Fruit fly (Drosophila melanogaster): ENCODE data around the gene Ada2b.

Ada2b gene

DNA sequence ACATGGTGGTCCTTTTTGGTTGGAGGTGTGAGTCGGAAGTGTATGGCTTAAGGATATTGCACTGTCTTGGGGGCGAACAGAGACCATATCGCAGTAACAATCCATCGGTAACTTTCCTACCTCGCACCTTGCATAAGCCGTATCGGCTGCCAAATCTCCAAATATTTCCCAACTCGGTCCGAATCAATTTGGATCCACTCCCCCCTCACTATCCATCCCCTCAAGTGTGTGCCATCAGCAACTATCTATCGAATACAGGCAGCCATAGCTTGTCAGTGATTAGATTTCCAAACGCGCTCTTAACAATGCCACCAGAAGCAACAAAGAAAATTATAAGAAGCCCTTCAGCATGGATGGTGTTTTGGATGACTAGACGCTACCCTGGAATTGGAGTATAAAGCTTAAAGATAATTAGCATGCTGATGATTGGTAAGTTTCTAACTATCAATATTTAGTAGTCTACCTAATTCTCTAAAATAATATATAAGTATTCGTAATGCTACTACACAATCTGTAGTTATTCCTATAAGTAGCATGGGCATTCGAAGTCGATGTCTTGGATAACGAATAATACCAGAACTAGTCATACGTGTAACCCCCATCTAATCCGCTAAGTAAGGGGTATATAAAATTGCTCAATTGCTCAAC, 33.6 kb downstream of the Ada2b start (continued):
- peak; percentile 71; the same call in 1 of the 2 replicates for TF ChIP-seq Lim3 (GFP tag; IDR thresholded peaks at IDR 0.05)
- TF ChIP-seq br (optimal IDR thresholded peaks at IDR 0.05), result no peak
- TF ChIP-seq croc (GFP tag; conservative IDR thresholded peaks at IDR 0.05), result no peak; the same call in 2 of the 3 replicates
- no peak for TF ChIP-seq CG6854 (GFP tag; optimal IDR thresholded peaks at IDR 0.05)
- no peak for TF ChIP-seq repo (GFP tag; optimal IDR thresholded peaks at IDR 0.05)
- no peak for TF ChIP-seq inv (GFP tag; IDR thresholded peaks at IDR 0.05; ENCODE audit: partially characterized antibody)
- peak; percentile 56 for TF ChIP-seq Rfx (GFP tag; IDR thresholded peaks at IDR 0.05)
- TF ChIP-seq peb (GFP tag; IDR thresholded peaks at IDR 0.05), result no peak
- no peak for TF ChIP-seq Dip2 (GFP tag; IDR thresholded peaks at IDR 0.05)
- TF ChIP-seq CG17612 (GFP tag; IDR thresholded peaks at IDR 0.05), result no peak
- no peak for TF ChIP-seq NC2β (GFP tag; optimal IDR thresholded peaks at IDR 0.05)
- peak; percentile 59 for TF ChIP-seq CG30403 (GFP tag; optimal IDR thresholded peaks at IDR 0.05)
- peak; percentile 49 for TF ChIP-seq Aef1 (GFP tag; IDR thresholded peaks at IDR 0.05)
- TF ChIP-seq Spps (tag; optimal IDR thresholded peaks at IDR 0.05), result peak; percentile 2
- TF ChIP-seq sisA (GFP tag; IDR thresholded peaks at IDR 0.05), result peak; percentile 52; the same call in 1 of the 2 replicates
- TF ChIP-seq ranshi (GFP tag; IDR thresholded peaks at IDR 0.05), result peak; percentile 58; the same call in 1 of the 2 replicates
- no peak for TF ChIP-seq ash1 (GFP tag; optimal IDR thresholded peaks at IDR 0.05)
- no peak for TF ChIP-seq D (optimal IDR thresholded peaks at IDR 0.05)
- peak; percentile 21 for TF ChIP-seq D (GFP tag; optimal IDR thresholded peaks at IDR 0.05)
- TF ChIP-seq CHES-1-like (GFP tag; optimal IDR thresholded peaks at IDR 0.05), result no peak
- no peak for TF ChIP-seq Dad (GFP tag; optimal IDR thresholded peaks at IDR 0.05)
- no peak for TF ChIP-seq CG31365 (tag; optimal IDR thresholded peaks at IDR 0.05)
- no peak for TF ChIP-seq ac (GFP tag; optimal IDR thresholded peaks at IDR 0.05)
- TF ChIP-seq Tbp (GFP tag; optimal IDR thresholded peaks at IDR 0.05), result no peak
- TF ChIP-seq vfl (GFP tag; optimal IDR thresholded peaks at IDR 0.05), result no peak
- peak; percentile 65 for TF ChIP-seq CG11695 (GFP tag; IDR thresholded peaks at IDR 0.05)
- no peak for TF ChIP-seq Antp (GFP tag; optimal IDR thresholded peaks at IDR 0.05)
- TF ChIP-seq C15 (GFP tag; IDR thresholded peaks at IDR 0.05), result no peak
- no peak for TF ChIP-seq bowl (GFP tag; IDR thresholded peaks at IDR 0.05)
- peak; percentile 32 for TF ChIP-seq Deaf1 (tag; optimal IDR thresholded peaks at IDR 0.05)
- TF ChIP-seq kay (GFP tag; optimal IDR thresholded peaks at IDR 0.05), result no peak
- TF ChIP-seq CG4707 (GFP tag; optimal IDR thresholded peaks at IDR 0.05), result no peak
- TF ChIP-seq Sin3A (optimal IDR thresholded peaks at IDR 0.05), result no peak
- TF ChIP-seq chm (GFP tag; IDR thresholded peaks at IDR 0.05), result no peak
- TF ChIP-seq crp (GFP tag; optimal IDR thresholded peaks at IDR 0.05), result no peak
- TF ChIP-seq zfh1 (GFP tag; IDR thresholded peaks at IDR 0.05), result 0 out of 3 replicates have a peak, but pooled peaks have one; percentile 16
- TF ChIP-seq Ada2b (GFP tag; IDR thresholded peaks at IDR 0.05), result no peak
- peak; percentile 32 for TF ChIP-seq chn (GFP tag; optimal IDR thresholded peaks at IDR 0.05)
- peak; percentile 66 for TF ChIP-seq lab (GFP tag; optimal IDR thresholded peaks at IDR 0.05)
- no peak for TF ChIP-seq sc (optimal IDR thresholded peaks at IDR 0.05)
- TF ChIP-seq sc (GFP tag; optimal IDR thresholded peaks at IDR 0.05), result peak; percentile 15
- TF ChIP-seq hth (optimal IDR thresholded peaks at IDR 0.05), result no peak
- peak; percentile 20 for TF ChIP-seq BtbVII (GFP tag; optimal IDR thresholded peaks at IDR 0.05)
- TF ChIP-seq CG31388 (GFP tag; optimal IDR thresholded peaks at IDR 0.05), result no peak
- TF ChIP-seq CG3726 (GFP tag; IDR thresholded peaks at IDR 0.05), result no peak
- TF ChIP-seq Bteb2 (GFP tag; optimal IDR thresholded peaks at IDR 0.05), result peak; percentile 11
- no peak for TF ChIP-seq gce (GFP tag; IDR thresholded peaks at IDR 0.05)
- TF ChIP-seq mld (GFP tag; IDR thresholded peaks at IDR 0.05; ENCODE audit: partially characterized antibody), result no peak
- no peak for TF ChIP-seq MESR4 (GFP tag; optimal IDR thresholded peaks at IDR 0.05)
- peak; percentile 16; the same call in 1 of the 2 replicates for TF ChIP-seq vvl (GFP tag; IDR thresholded peaks at IDR 0.05)
- peak; percentile 55 for TF ChIP-seq CG3847 (GFP tag; IDR thresholded peaks at IDR 0.05)
- TF ChIP-seq CG6791 (GFP tag; IDR thresholded peaks at IDR 0.05; ENCODE audit: partially characterized antibody), result no peak
- TF ChIP-seq CG6765 (GFP tag; optimal IDR thresholded peaks at IDR 0.05), result no peak

Data from whole organism, embryonic.